Fruit fly (Drosophila melanogaster): ENCODE measurements around the gene CG3437.

Gene CG3437

dm6 chr3L:9457619-9458092 lies at the start of gene CG3437:
Gene CG3437 (minus strand): TSS chr3L:9457669.
- no peak for TF ChIP-seq CG8478 (optimal IDR thresholded peaks at IDR 0.05)
- TF ChIP-seq CTCF (optimal IDR thresholded peaks at IDR 0.05): no peak

dm6 chr3L:9506421-9506820 lies 49.0 kb upstream of the CG3437 start:
- no peak for TF ChIP-seq CG8478 (optimal IDR thresholded peaks at IDR 0.05)
- no peak for TF ChIP-seq CTCF (optimal IDR thresholded peaks at IDR 0.05)

dm6 chr3L:9505713-9506062 lies 48.2 kb upstream of the CG3437 start:
- no peak for TF ChIP-seq CTCF (optimal IDR thresholded peaks at IDR 0.05)
- no peak for TF ChIP-seq CG8478 (optimal IDR thresholded peaks at IDR 0.05)

dm6 chr3L:9505007-9505712 lies 47.7 kb upstream of the CG3437 start, which contains the start of gene path:
Gene path (minus strand): TSS chr3L:9505328.
- TF ChIP-seq CTCF (optimal IDR thresholded peaks at IDR 0.05) (no peak), CG8478 (optimal IDR thresholded peaks at IDR 0.05) (no peak)

dm6 chr3L:9504530-9504929 lies 47.1 kb upstream of the CG3437 start:
- no peak for TF ChIP-seq CTCF (optimal IDR thresholded peaks at IDR 0.05)
- TF ChIP-seq CG8478 (optimal IDR thresholded peaks at IDR 0.05): no peak

dm6 chr3L:9503552-9504317 lies 46.3 kb upstream of the CG3437 start:
- TF ChIP-seq CG8478 (optimal IDR thresholded peaks at IDR 0.05) (no peak), CTCF (optimal IDR thresholded peaks at IDR 0.05) (no peak)

- TF ChIP-seq CTCF (optimal IDR thresholded peaks at IDR 0.05): no peak
- no peak for TF ChIP-seq CG8478 (optimal IDR thresholded peaks at IDR 0.05)
Observed at dm6 chr3L:9502856-9503255, 45.4 kb upstream of the CG3437 start.

dm6 chr3L:9502294-9502693 lies 44.8 kb upstream of the CG3437 start:
- TF ChIP-seq CG8478 (optimal IDR thresholded peaks at IDR 0.05): no peak
- no peak for TF ChIP-seq CTCF (optimal IDR thresholded peaks at IDR 0.05)

- TF ChIP-seq CG8478 (optimal IDR thresholded peaks at IDR 0.05): no peak
- TF ChIP-seq CTCF (optimal IDR thresholded peaks at IDR 0.05): no peak
Observed at dm6 chr3L:9501298-9501697, 43.8 kb upstream of the CG3437 start.

- TF ChIP-seq CTCF (optimal IDR thresholded peaks at IDR 0.05) (no peak), CG8478 (optimal IDR thresholded peaks at IDR 0.05) (no peak)
Observed at dm6 chr3L:9499919-9500807, 42.7 kb upstream of the CG3437 start.

dm6 chr3L:9497981-9498619 lies 40.6 kb upstream of the CG3437 start:
- TF ChIP-seq CTCF (optimal IDR thresholded peaks at IDR 0.05) (no peak), CG8478 (optimal IDR thresholded peaks at IDR 0.05) (no peak)

dm6 chr3L:9497249-9497648 lies 39.8 kb upstream of the CG3437 start:
- no peak for TF ChIP-seq CG8478 (optimal IDR thresholded peaks at IDR 0.05)
- TF ChIP-seq CTCF (optimal IDR thresholded peaks at IDR 0.05): no peak

- TF ChIP-seq CTCF (optimal IDR thresholded peaks at IDR 0.05): no peak
- no peak for TF ChIP-seq CG8478 (optimal IDR thresholded peaks at IDR 0.05)
Observed at dm6 chr3L:9492115-9492514, 34.6 kb upstream of the CG3437 start, which contains the start of gene CG32037. Gene CG32037 (minus strand): TSS chr3L:9492215.

- TF ChIP-seq CTCF (optimal IDR thresholded peaks at IDR 0.05) (no peak), CG8478 (optimal IDR thresholded peaks at IDR 0.05) (no peak)
Observed at dm6 chr3L:9491331-9491730, 33.9 kb upstream of the CG3437 start.

dm6 chr3L:9490432-9490831 lies 33.0 kb upstream of the CG3437 start:
- TF ChIP-seq CG8478 (optimal IDR thresholded peaks at IDR 0.05) (no peak), CTCF (optimal IDR thresholded peaks at IDR 0.05) (no peak)
